Fruit fly (Drosophila melanogaster) whole organism, embryonic: ENCODE measurements around the gene CG16826.
A peak's percentile ranks its signal among the peaks of the same experiment; 100 is the strongest.

Source experiments
- Atf3 ChIP-seq: fragments of 200-800 bp; sonication (Bioruptor generic); optimal IDR thresholded peaks from 3 replicates; lab custom pipeline; 2016; ENCODE audit warnings: missing biosample characterization, missing genetic modification characterization
- CG12155 ChIP-seq: fragments of 200-800 bp; sonication (Bioruptor generic); optimal IDR thresholded peaks from 3 replicates; lab custom pipeline; 2016; ENCODE audit warnings: missing biosample characterization, missing genetic modification characterization
- CG13296 ChIP-seq: fragments of 200-800 bp; sonication (Bioruptor generic); optimal IDR thresholded peaks from 3 replicates; lab custom pipeline; 2018; ENCODE audit warnings: missing biosample characterization, mild to moderate bottlenecking, missing genetic modification characterization
- CG13775 ChIP-seq: fragments of 200-800 bp; sonication (Bioruptor generic); optimal IDR thresholded peaks from 3 replicates; lab custom pipeline; 2017; ENCODE audit warnings: missing biosample characterization, mild to moderate bottlenecking, missing genetic modification characterization
- CG13894 ChIP-seq: fragments of 200-800 bp; sonication (Bioruptor generic); optimal IDR thresholded peaks from 3 replicates; lab custom pipeline; 2018; ENCODE audit warnings: missing biosample characterization, mild to moderate bottlenecking, missing genetic modification characterization, moderate library complexity
- CG14050 ChIP-seq: fragments of 200-800 bp; sonication (Bioruptor generic); IDR thresholded peaks from 3 replicates; pipeline ENCODE4 v1.3.6; 2022; ENCODE audit warnings: missing biosample characterization, missing genetic modification characterization
- CG14710 ChIP-seq: fragments of 200-800 bp; sonication (Bioruptor generic); optimal IDR thresholded peaks from 3 replicates; lab custom pipeline; 2019; ENCODE audit warnings: missing biosample characterization, mild to moderate bottlenecking, missing genetic modification characterization, moderate library complexity
- CG15269 ChIP-seq: fragments of 200-800 bp; sonication (Bioruptor generic); optimal IDR thresholded peaks from 2 replicates; lab custom pipeline; 2018; ENCODE audit warnings: missing biosample characterization, mild to moderate bottlenecking, missing genetic modification characterization, moderate library complexity
- CG16779 ChIP-seq: fragments of 200-800 bp; sonication (Bioruptor generic); IDR thresholded peaks from 2 replicates; pipeline ENCODE4 v1.3.6; 2022; ENCODE audit warnings: missing biosample characterization, missing genetic modification characterization
- CG16813 ChIP-seq: fragments of 200-800 bp; sonication (Bioruptor generic); IDR thresholded peaks from 3 replicates; pipeline ENCODE4 v1.3.6; 2022; ENCODE audit warnings: missing biosample characterization, missing genetic modification characterization; ENCODE audit not compliant: partially characterized antibody
- CG17186 ChIP-seq: fragments of 200-800 bp; sonication (Bioruptor generic); optimal IDR thresholded peaks from 3 replicates; lab custom pipeline; 2017; ENCODE audit warnings: missing biosample characterization, missing genetic modification reagents, missing genetic modification characterization
- CG17359 ChIP-seq: fragments of 200-800 bp; sonication (Bioruptor generic); optimal IDR thresholded peaks from 3 replicates; lab custom pipeline; 2018; ENCODE audit warnings: missing biosample characterization, mild to moderate bottlenecking, missing genetic modification characterization, moderate library complexity
- CG17385 ChIP-seq: fragments of 200-800 bp; sonication (Bioruptor generic); optimal IDR thresholded peaks from 3 replicates; lab custom pipeline; 2018; ENCODE audit warnings: missing biosample characterization, mild to moderate bottlenecking, missing genetic modification characterization
- CG18476 ChIP-seq: fragments of 200-800 bp; sonication (Bioruptor generic); optimal IDR thresholded peaks from 2 replicates; lab custom pipeline; 2016; ENCODE audit warnings: missing biosample characterization, mild to moderate bottlenecking, missing genetic modification characterization
- CG2678 ChIP-seq: fragments of 200-800 bp; sonication (Bioruptor generic); optimal IDR thresholded peaks from 3 replicates; lab custom pipeline; 2019; ENCODE audit warnings: missing biosample characterization, mild to moderate bottlenecking, missing genetic modification characterization, moderate library complexity
- CG31388 ChIP-seq: fragments of 200-800 bp; sonication (Bioruptor generic); optimal IDR thresholded peaks from 2 replicates; lab custom pipeline; 2016; ENCODE audit warnings: missing biosample characterization, missing genetic modification characterization
- CG4360 ChIP-seq: fragments of 200-800 bp; sonication (Bioruptor generic); IDR thresholded peaks from 2 replicates; pipeline ENCODE4 v1.3.6; 2022; ENCODE audit warnings: missing biosample characterization, missing genetic modification characterization
- CG5245 ChIP-seq: fragments of 200-800 bp; sonication (Bioruptor generic); optimal IDR thresholded peaks from 3 replicates; lab custom pipeline; 2016; ENCODE audit warnings: missing biosample characterization, missing genetic modification characterization
- CG7839 ChIP-seq: fragments of 200-800 bp; sonication (Bioruptor generic); optimal IDR thresholded peaks from 3 replicates; lab custom pipeline; 2018; ENCODE audit warnings: missing biosample characterization, mild to moderate bottlenecking, missing genetic modification characterization, moderate library complexity
- CoRest ChIP-seq: fragments of 200-800 bp; sonication (Bioruptor generic); optimal IDR thresholded peaks from 3 replicates; lab custom pipeline; 2018; ENCODE audit warnings: missing biosample characterization, mild to moderate bottlenecking, missing genetic modification characterization, moderate library complexity
- Dfd ChIP-seq, 2 experiments: fragments of >200 bp; optimal IDR thresholded peaks; 2 replicates each; lab custom pipeline; 2017; ENCODE audit warnings: missing biosample characterization in 2 of 2, missing genetic modification characterization in 2 of 2
- Dip3 ChIP-seq: fragments of 200-800 bp; sonication (Bioruptor generic); optimal IDR thresholded peaks from 3 replicates; lab custom pipeline; 2016; ENCODE audit warnings: missing biosample characterization, missing genetic modification characterization
- Fer2 ChIP-seq: fragments of 200-800 bp; sonication (Bioruptor generic); optimal IDR thresholded peaks from 2 replicates; lab custom pipeline; 2018; ENCODE audit warnings: missing biosample characterization, mild to moderate bottlenecking, missing genetic modification characterization, moderate library complexity
- HHEX ChIP-seq: fragments of 200-800 bp; sonication (Bioruptor generic); optimal IDR thresholded peaks from 3 replicates; lab custom pipeline; 2017; ENCODE audit warnings: missing biosample characterization, mild to moderate bottlenecking, missing genetic modification characterization, missing genetic modification reagents
- Hr3 ChIP-seq: fragments of 200-800 bp; sonication (Bioruptor generic); optimal IDR thresholded peaks from 3 replicates; lab custom pipeline; 2016; ENCODE audit warnings: missing biosample characterization, missing genetic modification characterization
- Hsf ChIP-seq: fragments of 200-800 bp; sonication (Bioruptor generic); optimal IDR thresholded peaks from 3 replicates; lab custom pipeline; 2016; ENCODE audit warnings: missing biosample characterization, missing genetic modification characterization
- Lim3 ChIP-seq: fragments of 200-800 bp; sonication (Bioruptor generic); IDR thresholded peaks from 2 replicates; pipeline ENCODE4 v1.3.6; 2022; ENCODE audit warnings: missing biosample characterization, missing genetic modification characterization
- MESR4 ChIP-seq: fragments of 200-800 bp; sonication (Bioruptor generic); optimal IDR thresholded peaks from 2 replicates; lab custom pipeline; 2018; ENCODE audit warnings: missing biosample characterization, mild to moderate bottlenecking, missing genetic modification characterization, moderate library complexity
- Scr ChIP-seq: fragments of 200-800 bp; sonication (Bioruptor generic); IDR thresholded peaks from 2 replicates; pipeline ENCODE4 v1.3.6; 2022; ENCODE audit warnings: missing biosample characterization, missing genetic modification characterization; ENCODE audit not compliant: partially characterized antibody
- ara ChIP-seq: fragments of 200-800 bp; sonication (Bioruptor generic); IDR thresholded peaks from 2 replicates; pipeline ENCODE4 v1.3.6; 2022; ENCODE audit warnings: missing biosample characterization, missing genetic modification characterization
- ash1 ChIP-seq: fragments of 200-800 bp; sonication (Bioruptor generic); optimal IDR thresholded peaks from 2 replicates; lab custom pipeline; 2018; ENCODE audit warnings: missing biosample characterization, mild to moderate bottlenecking, missing genetic modification characterization
- btn ChIP-seq: fragments of 200-800 bp; sonication (Bioruptor generic); optimal IDR thresholded peaks from 2 replicates; lab custom pipeline; 2016; ENCODE audit warnings: missing biosample characterization, missing genetic modification characterization
- cato ChIP-seq: fragments of 200-800 bp; sonication (Bioruptor generic); optimal IDR thresholded peaks from 2 replicates; lab custom pipeline; 2016; ENCODE audit warnings: missing biosample characterization, missing genetic modification characterization, borderline replicate concordance
- dan ChIP-seq: fragments of 200-800 bp; sonication (Bioruptor generic); IDR thresholded peaks from 2 replicates; pipeline ENCODE4 v1.3.6; 2022; ENCODE audit warnings: missing biosample characterization, missing genetic modification characterization
- danr ChIP-seq: fragments of 200-800 bp; sonication (Bioruptor generic); IDR thresholded peaks from 2 replicates; pipeline ENCODE4 v1.3.6; 2022; ENCODE audit warnings: missing biosample characterization, missing genetic modification characterization
- dmrt11E ChIP-seq: fragments of 200-800 bp; sonication (Bioruptor generic); optimal IDR thresholded peaks from 3 replicates; lab custom pipeline; 2018; ENCODE audit warnings: missing biosample characterization, mild to moderate bottlenecking, missing genetic modification characterization, moderate library complexity
- ewg ChIP-seq: fragments of 200-800 bp; sonication (Bioruptor generic); optimal IDR thresholded peaks from 3 replicates; lab custom pipeline; 2017; ENCODE audit warnings: mild to moderate bottlenecking, missing biosample characterization, missing genetic modification reagents, missing genetic modification characterization
- her ChIP-seq: fragments of 200-800 bp; sonication (Bioruptor generic); optimal IDR thresholded peaks from 2 replicates; lab custom pipeline; 2016; ENCODE audit warnings: missing biosample characterization, missing genetic modification characterization
- hkb ChIP-seq, 2 experiments: fragments of 200-800 bp in 1 of 2; fragments of >200 bp in 1 of 2; sonication (Bioruptor generic) in 1 of 2; IDR thresholded peaks in 1 of 2; optimal IDR thresholded peaks in 1 of 2; 2 replicates each; pipeline versions ENCODE4 v1.3.6 to Lab custom; 2017 to 2022; ENCODE audit warnings: missing biosample characterization in 1 of 2, missing genetic modification characterization in 1 of 2
- jigr1 ChIP-seq: fragments of 200-800 bp; sonication (Bioruptor generic); IDR thresholded peaks from 3 replicates; pipeline ENCODE4 v1.3.6; 2022; ENCODE audit warnings: missing biosample characterization, missing genetic modification characterization
- kni ChIP-seq: fragments of 200-800 bp; sonication (Bioruptor generic); optimal IDR thresholded peaks from 3 replicates; lab custom pipeline; 2017; ENCODE audit warnings: mild to moderate bottlenecking, missing biosample characterization, missing genetic modification reagents, missing genetic modification characterization
- mam ChIP-seq: fragments of 200-800 bp; sonication (Bioruptor generic); optimal IDR thresholded peaks from 3 replicates; lab custom pipeline; 2016; ENCODE audit warnings: missing biosample characterization, missing genetic modification characterization
- pros ChIP-seq: fragments of 200-800 bp; sonication (Bioruptor generic); optimal IDR thresholded peaks from 3 replicates; lab custom pipeline; 2019; ENCODE audit warnings: missing biosample characterization, mild to moderate bottlenecking, missing genetic modification characterization, moderate library complexity
- pzg ChIP-seq: fragments of 200-800 bp; sonication (Bioruptor generic); optimal IDR thresholded peaks from 3 replicates; lab custom pipeline; 2018; ENCODE audit warnings: missing biosample characterization, mild to moderate bottlenecking, missing genetic modification characterization, moderate library complexity
- rib ChIP-seq: fragments of 200-800 bp; sonication (Bioruptor generic); IDR thresholded peaks from 2 replicates; pipeline ENCODE4 v1.3.6; 2022; ENCODE audit warnings: missing biosample characterization, missing genetic modification characterization
- sqz ChIP-seq: fragments of 200-800 bp; sonication (Bioruptor generic); optimal IDR thresholded peaks from 3 replicates; lab custom pipeline; 2018; ENCODE audit warnings: missing biosample characterization, mild to moderate bottlenecking, missing genetic modification characterization
- tna ChIP-seq: fragments of 200-800 bp; sonication (Bioruptor generic); IDR thresholded peaks from 2 replicates; pipeline ENCODE4 v1.3.6; 2022; ENCODE audit warnings: missing biosample characterization, missing genetic modification characterization; ENCODE audit not compliant: partially characterized antibody
- trh ChIP-seq: fragments of 200-800 bp; sonication (Bioruptor generic); optimal IDR thresholded peaks from 2 replicates; lab custom pipeline; 2016; ENCODE audit warnings: missing biosample characterization, missing genetic modification characterization
- unc-4 ChIP-seq: fragments of 200-800 bp; sonication (Bioruptor generic); IDR thresholded peaks from 2 replicates; pipeline ENCODE4 v1.3.6; 2022; ENCODE audit warnings: missing biosample characterization, missing genetic modification characterization; ENCODE audit not compliant: partially characterized antibody
- wdn ChIP-seq: fragments of 200-800 bp; sonication (Bioruptor generic); IDR thresholded peaks from 2 replicates; pipeline ENCODE4 v1.3.6; 2022; ENCODE audit warnings: missing biosample characterization, missing genetic modification characterization

The CG16826 gene

DNA sequence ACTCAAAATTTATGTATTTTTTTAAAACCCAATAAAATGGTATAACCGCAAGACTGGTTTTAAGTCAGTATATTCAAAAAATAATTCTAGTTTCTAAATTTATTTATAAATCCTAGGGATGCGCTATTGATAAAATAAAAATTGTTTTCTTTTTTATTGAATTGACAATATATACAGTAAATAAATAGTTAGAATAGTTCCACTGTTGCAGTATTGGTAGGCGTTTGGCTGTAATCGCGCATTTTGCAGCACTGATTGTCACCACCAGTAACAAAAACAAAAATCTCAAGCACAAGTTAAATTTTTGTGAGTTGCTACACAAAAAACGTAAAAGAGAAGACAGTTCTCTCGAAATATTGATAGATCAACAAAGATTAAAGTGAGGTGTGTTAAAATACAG is 21.4 kb downstream of the CG16826 start, which contains the start of gene CG31855 (continued):
- TF ChIP-seq Dfd (GFP tag; optimal IDR thresholded peaks at IDR 0.05; lab: Kevin White, UChicago), result no peak
- no peak for TF ChIP-seq CG16813 (GFP tag; lab: Robert Waterston, UW)
- TF ChIP-seq Lim3, result no peak
- TF ChIP-seq CG4360, result no peak
- no peak for TF ChIP-seq Scr (GFP tag; lab: Robert Waterston, UW)
- peak; percentile 63 for TF ChIP-seq pzg (GFP tag; lab: Kevin White, UChicago)
- TF ChIP-seq Hsf (GFP tag; lab: Kevin White, UChicago), result peak; percentile 80
- no peak for TF ChIP-seq unc-4
- TF ChIP-seq Fer2 (tag; lab: Kevin White, UChicago), result peak; percentile 79
- peak; percentile 89 for TF ChIP-seq CG13296
- no peak for TF ChIP-seq ash1
- peak; percentile 75 for TF ChIP-seq MESR4
- peak; percentile 67 for TF ChIP-seq CG31388
- TF ChIP-seq wdn, result peak; percentile 70
- peak; percentile 67 for TF ChIP-seq CG14050 (GFP tag; lab: Robert Waterston, UW)
- TF ChIP-seq CG13894 (tag; lab: Kevin White, UChicago), result peak; percentile 92
- no peak for TF ChIP-seq pros (GFP tag; lab: Kevin White, UChicago)
- no peak for TF ChIP-seq btn (GFP tag; lab: Kevin White, UChicago)
- no peak for TF ChIP-seq hkb (optimal IDR thresholded peaks at IDR 0.05; lab: Kevin White, UChicago)
- TF ChIP-seq hkb (GFP tag; IDR thresholded peaks at IDR 0.05; lab: Robert Waterston, UW), result peak; percentile 79
- no peak for TF ChIP-seq kni (GFP tag; lab: Kevin White, UChicago)
- peak; percentile 82 for TF ChIP-seq Hr3 (GFP tag; lab: Kevin White, UChicago)
- TF ChIP-seq CoRest, result peak; percentile 78
- no peak for TF ChIP-seq danr
- TF ChIP-seq CG17186 (GFP tag; lab: Kevin White, UChicago), result peak; percentile 13
- TF ChIP-seq CG2678, result peak; percentile 81
- no peak for TF ChIP-seq tna (GFP tag; lab: Robert Waterston, UW)
- peak; percentile 51 for TF ChIP-seq Dip3 (GFP tag; lab: Kevin White, UChicago)
- TF ChIP-seq CG14710, result peak; percentile 71
- peak; percentile 47 for TF ChIP-seq cato (GFP tag; lab: Kevin White, UChicago)
- TF ChIP-seq ara (GFP tag; lab: Robert Waterston, UW), result peak; percentile 62; the same call in 1 of the 2 replicates
- no peak for TF ChIP-seq dan (GFP tag; lab: Robert Waterston, UW)
- TF ChIP-seq CG12155, result peak; percentile 86
- TF ChIP-seq sqz (GFP tag; lab: Kevin White, UChicago), result peak; percentile 58
- peak; percentile 68 for TF ChIP-seq ewg (GFP tag; lab: Kevin White, UChicago)
- TF ChIP-seq HHEX (GFP tag; lab: Kevin White, UChicago), result peak; percentile 77
- TF ChIP-seq Atf3 (GFP tag; lab: Kevin White, UChicago), result peak; percentile 11
- peak; percentile 85 for TF ChIP-seq CG15269
- TF ChIP-seq mam, result peak; percentile 83
- peak; percentile 59 for TF ChIP-seq CG13775 (GFP tag; lab: Kevin White, UChicago)
- peak; percentile 71 for TF ChIP-seq dmrt11E (tag; lab: Kevin White, UChicago)
- peak; percentile 79 for TF ChIP-seq CG5245 (GFP tag; lab: Kevin White, UChicago)
- TF ChIP-seq trh (GFP tag; lab: Kevin White, UChicago), result peak; percentile 39
- TF ChIP-seq CG17385 (GFP tag; lab: Kevin White, UChicago), result peak; percentile 81
- peak; percentile 73 for TF ChIP-seq her (GFP tag; lab: Kevin White, UChicago)
- TF ChIP-seq CG18476, result peak; percentile 74
- TF ChIP-seq jigr1, result no peak
- peak; percentile 80 for TF ChIP-seq rib (GFP tag; lab: Robert Waterston, UW)
- TF ChIP-seq CG16779 (GFP tag; lab: Robert Waterston, UW), result peak; percentile 86
- TF ChIP-seq CG17359 (tag; lab: Kevin White, UChicago), result peak; percentile 86
- peak; percentile 82 for TF ChIP-seq CG7839
